Worm (Caenorhabditis elegans) whole organism, L1 larva: ENCODE results near the gene ama-1.

Source experiments
- C04F5.9 ChIP-seq: sonication (generic microtip); optimal IDR thresholded peaks from 2 replicates; lab custom pipeline; 2016; ENCODE audit warnings: missing genetic modification characterization, missing compliant biosample characterization
- F16B12.6 ChIP-seq: fragments of 150-350 bp; optimal IDR thresholded peaks from 2 replicates; lab custom pipeline; 2014; ENCODE audit warnings: missing biosample characterization, missing genetic modification characterization
- blmp-1 ChIP-seq: fragments of 150-350 bp; optimal IDR thresholded peaks from 2 replicates; lab custom pipeline; 2014; ENCODE audit warnings: missing biosample characterization, missing genetic modification characterization
- ceh-82 ChIP-seq, 3 experiments: fragments of 150-350 bp in 1 of 3; sonication (generic microtip) in 2 of 3; optimal IDR thresholded peaks; 2 replicates each; lab custom pipeline; 2014 to 2017; ENCODE audit warnings: missing biosample characterization in 3 of 3, missing genetic modification characterization in 3 of 3
- dpl-1 ChIP-seq, 3 experiments: fragments of 150-350 bp in 2 of 3; sonication (generic microtip) in 1 of 3; optimal IDR thresholded peaks; 2 replicates each; lab custom pipeline; 2014 to 2017; ENCODE audit warnings: missing biosample characterization in 3 of 3, missing genetic modification characterization in 3 of 3, missing genetic modification reagents in 3 of 3
- dsc-1 ChIP-seq: sonication (generic microtip); optimal IDR thresholded peaks from 2 replicates; lab custom pipeline; 2016; ENCODE audit warnings: mild to moderate bottlenecking, missing genetic modification characterization, missing compliant biosample characterization
- efl-1 ChIP-seq, 4 experiments: fragments of 150-350 bp; optimal IDR thresholded peaks in 3 of 4; peaks in 1 of 4; 1 replicate in 1 of 4; 2 replicates in 3 of 4; lab custom pipeline; 2014; ENCODE audit warnings: missing biosample characterization in 2 of 4, missing genetic modification characterization in 2 of 4, missing genetic modification reagents in 2 of 4
- efl-3 ChIP-seq: fragments of 200-800 bp; sonication (Bioruptor generic); optimal IDR thresholded peaks from 2 replicates; lab custom pipeline; 2018; ENCODE audit warnings: mild to moderate bottlenecking, missing genetic modification characterization, missing compliant biosample characterization
- egl-27 ChIP-seq, 2 experiments: fragments of 150-350 bp in 1 of 2; sonication (generic microtip); optimal IDR thresholded peaks; 3 replicates each; lab custom pipeline; 2017 to 2018; ENCODE audit warnings: missing biosample characterization in 2 of 2, missing genetic modification characterization in 2 of 2, missing genetic modification reagents in 2 of 2
- elt-2 ChIP-seq: sonication (generic microtip); optimal IDR thresholded peaks from 2 replicates; lab custom pipeline; 2016; ENCODE audit warnings: missing genetic modification characterization, mild to moderate bottlenecking, inconsistent platforms, missing compliant biosample characterization, missing genetic modification reagents
- fkh-10 ChIP-seq: sonication (generic microtip); optimal IDR thresholded peaks from 2 replicates; lab custom pipeline; 2017; ENCODE audit warnings: missing biosample characterization, missing genetic modification reagents, missing genetic modification characterization
- fkh-8 ChIP-seq: sonication (generic microtip); optimal IDR thresholded peaks from 2 replicates; lab custom pipeline; 2016; ENCODE audit warnings: mild to moderate bottlenecking, missing genetic modification characterization, missing compliant biosample characterization
- fos-1 ChIP-seq: fragments of 150-350 bp; optimal IDR thresholded peaks from 2 replicates; lab custom pipeline; 2014; ENCODE audit warnings: missing biosample characterization, missing genetic modification characterization
- grh-1 ChIP-seq: fragments of 200-800 bp; sonication (Bioruptor generic); IDR thresholded peaks from 2 replicates; pipeline ENCODE4 v1.3.6; 2022; ENCODE audit warnings: missing genetic modification reagents, missing genetic modification characterization, missing compliant biosample characterization
- hlh-17 ChIP-seq: fragments of 200-800 bp; sonication (Bioruptor generic); optimal IDR thresholded peaks from 2 replicates; lab custom pipeline; 2018; ENCODE audit warnings: missing genetic modification characterization, mild to moderate bottlenecking, missing compliant biosample characterization, moderate library complexity, borderline replicate concordance
- hlh-4 ChIP-seq: sonication (generic microtip); optimal IDR thresholded peaks from 2 replicates; lab custom pipeline; 2016; ENCODE audit warnings: mild to moderate bottlenecking, missing genetic modification characterization, missing compliant biosample characterization
- irx-1 ChIP-seq: sonication (generic microtip); optimal IDR thresholded peaks from 2 replicates; lab custom pipeline; 2016; ENCODE audit warnings: missing genetic modification characterization, missing compliant biosample characterization
- lin-13 ChIP-seq: fragments of 150-350 bp; optimal IDR thresholded peaks from 2 replicates; lab custom pipeline; 2014; ENCODE audit warnings: missing biosample characterization, missing genetic modification reagents, missing genetic modification characterization
- lin-14 ChIP-seq: fragments of 200-800 bp; sonication (Bioruptor generic); optimal IDR thresholded peaks from 2 replicates; lab custom pipeline; 2018; ENCODE audit warnings: mild to moderate bottlenecking, missing genetic modification characterization, moderate library complexity, missing compliant biosample characterization
- lin-35 ChIP-seq, 2 experiments: fragments of 150-350 bp; optimal IDR thresholded peaks; 2 replicates each; lab custom pipeline; 2014; ENCODE audit warnings: missing biosample characterization in 2 of 2, missing genetic modification characterization in 2 of 2, missing genetic modification reagents in 2 of 2
- lsy-2 ChIP-seq, 2 experiments: fragments of 150-350 bp; optimal IDR thresholded peaks; 2 replicates each; lab custom pipeline; 2014; ENCODE audit warnings: missing biosample characterization in 2 of 2, missing genetic modification characterization in 2 of 2
- mab-9 ChIP-seq: fragments of 200-800 bp; sonication (Bioruptor generic); IDR thresholded peaks from 2 replicates; pipeline ENCODE4 v1.3.6; 2022; ENCODE audit warnings: missing genetic modification reagents, missing genetic modification characterization, missing compliant biosample characterization
- mdl-1 ChIP-seq, 2 experiments: fragments of 150-350 bp; optimal IDR thresholded peaks; 2 replicates each; lab custom pipeline; 2014 to 2017; ENCODE audit warnings: missing biosample characterization in 2 of 2, missing genetic modification characterization in 2 of 2, inconsistent platforms in 1 of 2
- nhr-11 ChIP-seq: fragments of 150-350 bp; optimal IDR thresholded peaks from 2 replicates; lab custom pipeline; 2014; ENCODE audit warnings: missing biosample characterization, missing genetic modification characterization
- nhr-19 ChIP-seq: fragments of 200-800 bp; sonication (Bioruptor generic); conservative IDR thresholded peaks from 2 replicates; pipeline ENCODE4 v1.3.6; 2022; ENCODE audit warnings: missing genetic modification characterization, missing compliant biosample characterization
- nhr-20 ChIP-seq: sonication (generic microtip); optimal IDR thresholded peaks from 2 replicates; lab custom pipeline; 2016; ENCODE audit warnings: mild to moderate bottlenecking, missing genetic modification characterization, missing compliant biosample characterization
- nhr-237 ChIP-seq: fragments of 150-350 bp; optimal IDR thresholded peaks from 2 replicates; lab custom pipeline; 2014; ENCODE audit warnings: missing biosample characterization, missing genetic modification characterization
- nhr-85 ChIP-seq: sonication (generic microtip); peaks from one replicate; lab custom pipeline; 2016; ENCODE audit warnings: missing genetic modification characterization, inconsistent platforms, missing compliant biosample characterization
- nhr-90 ChIP-seq: sonication (generic microtip); optimal IDR thresholded peaks from 2 replicates; lab custom pipeline; 2016; ENCODE audit warnings: mild to moderate bottlenecking, missing genetic modification characterization, missing compliant biosample characterization; ENCODE audit not compliant: poor library complexity
- pqm-1 ChIP-seq: sonication (generic microtip); optimal IDR thresholded peaks from 3 replicates; lab custom pipeline; 2017; ENCODE audit warnings: missing biosample characterization, missing genetic modification characterization
- rnt-1 ChIP-seq: sonication (generic microtip); optimal IDR thresholded peaks from 2 replicates; lab custom pipeline; 2016; ENCODE audit warnings: mild to moderate bottlenecking, missing genetic modification characterization, moderate library complexity, missing compliant biosample characterization
- swsn-7 ChIP-seq: sonication (generic microtip); optimal IDR thresholded peaks from 2 replicates; lab custom pipeline; 2016; ENCODE audit warnings: missing genetic modification characterization, missing compliant biosample characterization
- unc-30 ChIP-seq: sonication (generic microtip); optimal IDR thresholded peaks from 2 replicates; lab custom pipeline; 2017; ENCODE audit warnings: missing biosample characterization, missing genetic modification characterization
- unc-62 ChIP-seq: fragments of 150-350 bp; optimal IDR thresholded peaks from 2 replicates; lab custom pipeline; 2014; ENCODE audit warnings: missing biosample characterization, missing genetic modification reagents, missing genetic modification characterization
- unc-86 ChIP-seq: sonication (generic microtip); optimal IDR thresholded peaks from 2 replicates; lab custom pipeline; 2016; ENCODE audit warnings: missing genetic modification characterization, missing compliant biosample characterization
- vab-15 ChIP-seq: sonication (generic microtip); optimal IDR thresholded peaks from 2 replicates; lab custom pipeline; 2017; ENCODE audit warnings: missing genotype, mild to moderate bottlenecking, missing genetic modification characterization, missing compliant biosample characterization
- xbp-1 ChIP-seq: sonication (generic microtip); optimal IDR thresholded peaks from 2 replicates; lab custom pipeline; 2016; ENCODE audit warnings: missing genetic modification characterization, missing compliant biosample characterization
- zip-4 ChIP-seq: fragments of 200-800 bp; sonication (Bioruptor generic); optimal IDR thresholded peaks from 2 replicates; lab custom pipeline; 2018; ENCODE audit warnings: mild to moderate bottlenecking, missing genetic modification characterization, moderate library complexity, missing compliant biosample characterization
- ztf-4 ChIP-seq: fragments of 150-350 bp; optimal IDR thresholded peaks from 2 replicates; lab custom pipeline; 2014; ENCODE audit warnings: missing biosample characterization, missing genetic modification characterization

The ama-1 gene

DNA sequence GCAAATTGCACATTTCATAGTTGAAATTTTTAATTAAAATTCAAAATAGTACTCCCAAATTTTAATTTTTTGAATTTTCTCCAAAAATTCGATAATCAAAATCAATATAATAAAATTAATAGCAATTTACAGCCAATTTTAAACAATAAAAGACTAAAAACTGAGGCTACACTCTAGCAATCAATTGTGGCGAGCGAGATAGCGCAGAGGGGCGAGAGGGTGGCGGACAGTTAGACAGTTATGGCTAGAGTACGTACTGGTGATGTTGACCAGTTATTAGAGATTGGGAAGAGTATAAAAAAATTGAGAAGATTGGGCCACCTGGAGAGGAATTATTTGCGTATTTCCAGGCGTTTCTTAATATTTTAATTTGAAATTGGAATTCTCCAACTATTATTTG is 29.8 kb downstream of the ama-1 start, which contains the start of gene nhr-78:
TSS of gene nhr-78 (minus strand) at position 182 of the 400 bp plus-strand sequence.
- 0 out of 2 replicates have a peak, but pooled peaks have one; percentile 21 for TF ChIP-seq nhr-19
- TF ChIP-seq rnt-1 (tag; lab: Kevin White, UChicago) = peak; percentile 67
- peak in 2 of 3 experiments; percentile 23 to 24 for TF ChIP-seq dpl-1 (GFP tag; optimal IDR thresholded peaks at IDR 0.05; lab: Kevin White, UChicago)
- TF ChIP-seq nhr-11 (tag; lab: Kevin White, UChicago) = no peak
- TF ChIP-seq nhr-90 (tag; lab: Kevin White, UChicago) = no peak
- no peak for TF ChIP-seq irx-1 (tag; lab: Kevin White, UChicago)
- peak; percentile 27 for TF ChIP-seq xbp-1 (tag; lab: Kevin White, UChicago)
- peak; percentile 18 to 23 for TF ChIP-seq lin-35 (GFP tag; optimal IDR thresholded peaks at IDR 0.05; lab: Kevin White, UChicago)
- no peak for TF ChIP-seq fos-1 (tag; lab: Kevin White, UChicago)
- peak; percentile 29 for TF ChIP-seq dsc-1 (tag; lab: Kevin White, UChicago)
- TF ChIP-seq nhr-85 (tag; lab: Kevin White, UChicago) = peak; percentile 74
- no peak for TF ChIP-seq mdl-1 (tag; optimal IDR thresholded peaks at IDR 0.05; lab: Kevin White, UChicago)
- TF ChIP-seq hlh-17 (GFP tag; lab: Kevin White, UChicago) = no peak
- peak; percentile 45 to 50 for TF ChIP-seq efl-1 (optimal IDR thresholded peaks at IDR 0.05; lab: Kevin White, UChicago)
- TF ChIP-seq efl-1 (GFP tag; optimal IDR thresholded peaks at IDR 0.05 in 1 of 2; lab: Kevin White, UChicago) = peak; percentile 33 to 93
- TF ChIP-seq unc-86 (tag; lab: Kevin White, UChicago) = peak; percentile 8
- no peak for TF ChIP-seq unc-30 (tag; lab: Kevin White, UChicago)
- TF ChIP-seq F16B12.6 (tag; lab: Kevin White, UChicago) = peak; percentile 19
- peak; percentile 44 for TF ChIP-seq swsn-7 (tag; lab: Kevin White, UChicago)
- TF ChIP-seq unc-62 (GFP tag; lab: Kevin White, UChicago) = no peak
- TF ChIP-seq efl-3 (GFP tag; lab: Kevin White, UChicago) = no peak
- TF ChIP-seq nhr-20 (tag; lab: Kevin White, UChicago) = peak; percentile 52
- TF ChIP-seq ceh-82 (tag; optimal IDR thresholded peaks at IDR 0.05; lab: Kevin White, UChicago) = peak in 2 of 3 experiments; percentile 20 to 21
- TF ChIP-seq lin-14 (GFP tag; lab: Kevin White, UChicago) = no peak
- no peak for TF ChIP-seq egl-27 (tag; optimal IDR thresholded peaks at IDR 0.05; lab: Kevin White, UChicago)
- peak; percentile 8 for TF ChIP-seq blmp-1 (tag; lab: Kevin White, UChicago)
- TF ChIP-seq fkh-8 (tag; lab: Kevin White, UChicago) = no peak
- TF ChIP-seq lsy-2 (tag; optimal IDR thresholded peaks at IDR 0.05; lab: Kevin White, UChicago) = peak; percentile 31 to 45
- no peak for TF ChIP-seq nhr-237
- TF ChIP-seq C04F5.9 (tag; lab: Kevin White, UChicago) = no peak

ce11 chrIV:4284020-4284419 is 36.1 kb downstream of the ama-1 start, which contains the start of gene F15E6.6:
TSS of gene F15E6.6 (minus strand) at chrIV:4284120.
- TF ChIP-seq grh-1 (GFP tag; lab: Robert Waterston, UW) = no peak
- TF ChIP-seq vab-15 (tag; lab: Kevin White, UChicago) = no peak
- no peak for TF ChIP-seq ztf-4 (tag; lab: Kevin White, UChicago)

- no peak for TF ChIP-seq lin-13 (GFP tag; lab: Kevin White, UChicago)
- no peak for TF ChIP-seq efl-1 (optimal IDR thresholded peaks at IDR 0.05; lab: Kevin White, UChicago)
- peak in 1 of 2 experiments; percentile 0 for TF ChIP-seq efl-1 (GFP tag; optimal IDR thresholded peaks at IDR 0.05 in 1 of 2; lab: Kevin White, UChicago)
- TF ChIP-seq elt-2 (tag; lab: Kevin White, UChicago) = peak; percentile 29
These were observed 37.1 kb downstream of the ama-1 start for ce11 chrIV:4284989-4285388.

- TF ChIP-seq mab-9 (no peak), zip-4 (GFP tag; lab: Kevin White, UChicago) (no peak), fkh-10 (GFP tag; lab: Kevin White, UChicago) (no peak), hlh-4 (tag; lab: Kevin White, UChicago) (peak; percentile 46), unc-30 (tag; lab: Kevin White, UChicago) (no peak), pqm-1 (tag; lab: Kevin White, UChicago) (no peak), lin-14 (GFP tag; lab: Kevin White, UChicago) (no peak), elt-2 (tag; lab: Kevin White, UChicago) (no peak), fkh-8 (tag; lab: Kevin White, UChicago) (peak; percentile 13), lin-35 (GFP tag; optimal IDR thresholded peaks at IDR 0.05; lab: Kevin White, UChicago) (peak in 1 of 2 experiments; percentile 20)
These were observed 40.5 kb downstream of the ama-1 start, which contains the start of gene srv-4 for ce11 chrIV:4288332-4288731. TSS of gene srv-4 (minus strand) at chrIV:4288432.
